Fruit fly (Drosophila melanogaster) whole organism, embryonic: ENCODE data around the gene UQCR-14.

ENCODE experiments used
- Antp ChIP-seq: fragments of 200-800 bp; sonication (Bioruptor generic); optimal IDR thresholded peaks from 3 replicates; lab custom pipeline; 2016; ENCODE audit warnings: missing biosample characterization, missing genetic modification characterization
- Bteb2 ChIP-seq: fragments of 200-800 bp; sonication (Bioruptor generic); optimal IDR thresholded peaks from 2 replicates; lab custom pipeline; 2016; ENCODE audit warnings: missing biosample characterization, missing genetic modification characterization
- CG10543 ChIP-seq: fragments of 200-800 bp; sonication (Bioruptor generic); optimal IDR thresholded peaks from 3 replicates; lab custom pipeline; 2017; ENCODE audit warnings: missing biosample characterization, mild to moderate bottlenecking, missing genetic modification characterization, moderate library complexity
- CG12071 ChIP-seq: fragments of 200-800 bp; sonication (Bioruptor generic); optimal IDR thresholded peaks from 3 replicates; lab custom pipeline; 2018; ENCODE audit warnings: missing biosample characterization, mild to moderate bottlenecking, missing genetic modification characterization
- CG12155 ChIP-seq: fragments of 200-800 bp; sonication (Bioruptor generic); optimal IDR thresholded peaks from 3 replicates; lab custom pipeline; 2016; ENCODE audit warnings: missing biosample characterization, missing genetic modification characterization
- CG13123 ChIP-seq: fragments of 200-800 bp; sonication (Bioruptor generic); optimal IDR thresholded peaks from 2 replicates; lab custom pipeline; 2016; ENCODE audit warnings: missing biosample characterization, missing genetic modification characterization
- CG14441 ChIP-seq: fragments of 200-800 bp; sonication (Bioruptor generic); IDR thresholded peaks from 2 replicates; pipeline ENCODE4 v1.3.6; 2022; ENCODE audit warnings: missing biosample characterization, missing genetic modification characterization
- CG14667 ChIP-seq: fragments of 200-800 bp; sonication (Bioruptor generic); IDR thresholded peaks from 2 replicates; pipeline ENCODE4 v1.3.6; 2022; ENCODE audit warnings: missing biosample characterization, missing genetic modification characterization
- CG14710 ChIP-seq: fragments of 200-800 bp; sonication (Bioruptor generic); optimal IDR thresholded peaks from 3 replicates; lab custom pipeline; 2019; ENCODE audit warnings: missing biosample characterization, mild to moderate bottlenecking, missing genetic modification characterization, moderate library complexity
- CG15011 ChIP-seq: fragments of 200-800 bp; sonication (Bioruptor generic); optimal IDR thresholded peaks from 3 replicates; lab custom pipeline; 2018; ENCODE audit warnings: missing biosample characterization, mild to moderate bottlenecking, missing genetic modification characterization
- CG33213 ChIP-seq: fragments of 200-800 bp; sonication (Bioruptor generic); optimal IDR thresholded peaks from 3 replicates; lab custom pipeline; 2016; ENCODE audit warnings: missing biosample characterization, missing genetic modification characterization
- CG3407 ChIP-seq: fragments of 200-800 bp; sonication (Bioruptor generic); optimal IDR thresholded peaks from 2 replicates; lab custom pipeline; 2018; ENCODE audit warnings: missing biosample characterization, mild to moderate bottlenecking, missing genetic modification characterization
- CG34376 ChIP-seq: fragments of 200-800 bp; sonication (Bioruptor generic); optimal IDR thresholded peaks from 2 replicates; lab custom pipeline; 2018; ENCODE audit warnings: missing biosample characterization, mild to moderate bottlenecking, missing genetic modification characterization
- CG4854 ChIP-seq: fragments of 200-800 bp; sonication (Bioruptor generic); optimal IDR thresholded peaks from 2 replicates; lab custom pipeline; 2016; ENCODE audit warnings: missing biosample characterization, missing genetic modification characterization, inconsistent platforms
- CG6683 ChIP-seq: fragments of 200-800 bp; sonication (Bioruptor generic); optimal IDR thresholded peaks from 2 replicates; lab custom pipeline; 2017; ENCODE audit warnings: missing biosample characterization, mild to moderate bottlenecking, missing genetic modification characterization, missing genetic modification reagents
- CG8478 ChIP-seq: fragments of >200 bp; optimal IDR thresholded peaks from 2 replicates; lab custom pipeline; 2018
- CG9215 ChIP-seq: fragments of 200-800 bp; sonication (Bioruptor generic); IDR thresholded peaks from 2 replicates; pipeline ENCODE4 v1.3.6; 2022; ENCODE audit warnings: missing biosample characterization, missing genetic modification characterization
- CG9727 ChIP-seq: fragments of 200-800 bp; sonication (Bioruptor generic); optimal IDR thresholded peaks from 3 replicates; lab custom pipeline; 2017; ENCODE audit warnings: missing biosample characterization, mild to moderate bottlenecking, missing genetic modification characterization
- CHES-1-like ChIP-seq: fragments of 200-800 bp; sonication (Bioruptor generic); optimal IDR thresholded peaks from 2 replicates; lab custom pipeline; 2016; ENCODE audit warnings: missing biosample characterization, missing genetic modification characterization
- D19B ChIP-seq: fragments of 200-800 bp; sonication (Bioruptor generic); optimal IDR thresholded peaks from 2 replicates; lab custom pipeline; 2017; ENCODE audit warnings: missing biosample characterization, mild to moderate bottlenecking, missing genetic modification characterization
- Deaf1 ChIP-seq: fragments of 200-800 bp; optimal IDR thresholded peaks from 3 replicates; lab custom pipeline; 2019; ENCODE audit warnings: missing biosample characterization, mild to moderate bottlenecking, missing genetic modification characterization, moderate library complexity
- Dip2 ChIP-seq: fragments of 200-800 bp; sonication (Bioruptor generic); IDR thresholded peaks from 2 replicates; pipeline ENCODE4 v1.3.6; 2022; ENCODE audit warnings: missing biosample characterization, missing genetic modification characterization
- Fer3 ChIP-seq: fragments of 200-800 bp; sonication (Bioruptor generic); optimal IDR thresholded peaks from 2 replicates; lab custom pipeline; 2018; ENCODE audit warnings: missing biosample characterization, mild to moderate bottlenecking, missing genetic modification characterization, moderate library complexity
- H2.0 ChIP-seq: fragments of 200-800 bp; sonication (Bioruptor generic); IDR thresholded peaks from 2 replicates; pipeline ENCODE4 v1.3.6; 2022; ENCODE audit warnings: missing biosample characterization, missing genetic modification characterization
- Hr78 ChIP-seq, 2 experiments: fragments of 200-800 bp in 1 of 2; fragments of >200 bp in 1 of 2; sonication (Bioruptor generic) in 1 of 2; optimal IDR thresholded peaks; 2 replicates each; lab custom pipeline; 2017 to 2019; ENCODE audit warnings: missing biosample characterization in 2 of 2, missing genetic modification characterization in 2 of 2, mild to moderate bottlenecking in 1 of 2, moderate library complexity in 1 of 2
- MESR4 ChIP-seq: fragments of 200-800 bp; sonication (Bioruptor generic); optimal IDR thresholded peaks from 2 replicates; lab custom pipeline; 2018; ENCODE audit warnings: missing biosample characterization, mild to moderate bottlenecking, missing genetic modification characterization, moderate library complexity
- Nf-YA ChIP-seq: fragments of 200-800 bp; sonication (Bioruptor generic); IDR thresholded peaks from 2 replicates; pipeline ENCODE4 v1.3.6; 2022; ENCODE audit warnings: missing biosample characterization, missing genetic modification characterization
- Oaz ChIP-seq: fragments of 200-800 bp; sonication (Bioruptor generic); IDR thresholded peaks from 2 replicates; pipeline ENCODE4 v1.3.6; 2022; ENCODE audit warnings: missing biosample characterization, missing genetic modification characterization
- Ptx1 ChIP-seq: fragments of 200-800 bp; sonication (Bioruptor generic); IDR thresholded peaks from 2 replicates; pipeline ENCODE4 v1.3.6; 2022; ENCODE audit warnings: missing biosample characterization, missing genetic modification characterization
- caup ChIP-seq: fragments of 200-800 bp; sonication (Bioruptor generic); optimal IDR thresholded peaks from 3 replicates; lab custom pipeline; 2017; ENCODE audit warnings: missing biosample characterization, mild to moderate bottlenecking, missing genetic modification characterization, moderate library complexity; ENCODE audit not compliant: severe bottlenecking
- crol ChIP-seq: fragments of 200-800 bp; sonication (Bioruptor generic); IDR thresholded peaks from 2 replicates; pipeline ENCODE4 v1.3.6; 2022; ENCODE audit warnings: missing biosample characterization, missing genetic modification characterization
- dan ChIP-seq: fragments of 200-800 bp; sonication (Bioruptor generic); IDR thresholded peaks from 2 replicates; pipeline ENCODE4 v1.3.6; 2022; ENCODE audit warnings: missing biosample characterization, missing genetic modification characterization
- fd64A ChIP-seq: fragments of 200-800 bp; sonication (Bioruptor generic); optimal IDR thresholded peaks from 3 replicates; lab custom pipeline; 2018; ENCODE audit warnings: missing biosample characterization, mild to moderate bottlenecking, missing genetic modification characterization
- grau ChIP-seq: fragments of 200-800 bp; optimal IDR thresholded peaks from 3 replicates; lab custom pipeline; 2019; ENCODE audit warnings: missing biosample characterization, mild to moderate bottlenecking, missing genetic modification characterization, moderate library complexity
- grn ChIP-seq: fragments of 200-800 bp; sonication (Bioruptor generic); optimal IDR thresholded peaks from 3 replicates; lab custom pipeline; 2017; ENCODE audit warnings: missing biosample characterization, missing genetic modification characterization
- kni ChIP-seq: fragments of 200-800 bp; sonication (Bioruptor generic); optimal IDR thresholded peaks from 3 replicates; lab custom pipeline; 2017; ENCODE audit warnings: mild to moderate bottlenecking, missing biosample characterization, missing genetic modification reagents, missing genetic modification characterization
- lbe ChIP-seq: fragments of 200-800 bp; sonication (Bioruptor generic); optimal IDR thresholded peaks from 2 replicates; lab custom pipeline; 2016; ENCODE audit warnings: missing biosample characterization, mild to moderate bottlenecking, missing genetic modification characterization
- mirr ChIP-seq: fragments of 200-800 bp; sonication (Bioruptor generic); optimal IDR thresholded peaks from 3 replicates; lab custom pipeline; 2018; ENCODE audit warnings: missing biosample characterization, mild to moderate bottlenecking, missing genetic modification characterization
- phol ChIP-seq: fragments of 200-800 bp; sonication (Bioruptor generic); optimal IDR thresholded peaks from 3 replicates; lab custom pipeline; 2018; ENCODE audit warnings: missing biosample characterization, mild to moderate bottlenecking, missing genetic modification characterization, moderate library complexity
- prd ChIP-seq, 3 experiments: fragments of >200 bp in 2 of 3; fragments of 200-800 bp in 1 of 3; sonication (Bioruptor generic) in 1 of 3; optimal IDR thresholded peaks in 2 of 3; IDR thresholded peaks in 1 of 3; 2 replicates in 2 of 3; 3 replicates in 1 of 3; pipeline versions ENCODE4 v1.3.6 to Lab custom; 2017 to 2022; ENCODE audit warnings: missing biosample characterization in 1 of 3, missing genetic modification characterization in 1 of 3
- repo ChIP-seq: fragments of 200-800 bp; sonication (Bioruptor generic); optimal IDR thresholded peaks from 2 replicates; lab custom pipeline; 2016; ENCODE audit warnings: missing biosample characterization, missing genetic modification characterization
- rib ChIP-seq: fragments of 200-800 bp; sonication (Bioruptor generic); IDR thresholded peaks from 2 replicates; pipeline ENCODE4 v1.3.6; 2022; ENCODE audit warnings: missing biosample characterization, missing genetic modification characterization
- row ChIP-seq: fragments of 200-800 bp; sonication (Bioruptor generic); IDR thresholded peaks from 3 replicates; pipeline ENCODE4 v1.3.6; 2022; ENCODE audit warnings: missing biosample characterization, missing genetic modification characterization
- sd ChIP-seq: fragments of 200-800 bp; sonication (Bioruptor generic); optimal IDR thresholded peaks from 3 replicates; lab custom pipeline; 2018; ENCODE audit warnings: missing biosample characterization, mild to moderate bottlenecking, missing genetic modification characterization, moderate library complexity
- slbo ChIP-seq: fragments of 200-800 bp; sonication (Bioruptor generic); IDR thresholded peaks from 2 replicates; pipeline ENCODE4 v1.3.6; 2022; ENCODE audit warnings: missing biosample characterization, missing genetic modification characterization
- ssp ChIP-seq: fragments of 200-800 bp; sonication (Bioruptor generic); IDR thresholded peaks from 2 replicates; pipeline ENCODE4 v1.3.6; 2022; ENCODE audit warnings: missing biosample characterization, missing genetic modification characterization
- stc ChIP-seq: fragments of 200-800 bp; sonication (Bioruptor generic); IDR thresholded peaks from 2 replicates; pipeline ENCODE4 v1.3.6; 2022; ENCODE audit warnings: missing biosample characterization, missing genetic modification characterization
- tin ChIP-seq: fragments of 200-800 bp; sonication (Bioruptor generic); optimal IDR thresholded peaks from 3 replicates; lab custom pipeline; 2016; ENCODE audit warnings: missing biosample characterization, missing genetic modification characterization
- toy ChIP-seq: fragments of 200-800 bp; sonication (Bioruptor generic); IDR thresholded peaks from 2 replicates; pipeline ENCODE4 v1.3.6; 2022; ENCODE audit warnings: missing biosample characterization, missing genetic modification characterization
- usp ChIP-seq: fragments of >200 bp; optimal IDR thresholded peaks from 2 replicates; lab custom pipeline; 2017; ENCODE audit warnings: missing biosample characterization, missing genetic modification characterization
- yki ChIP-seq: fragments of >200 bp; optimal IDR thresholded peaks from 3 replicates; lab custom pipeline; 2018
- zen2 ChIP-seq: fragments of 200-800 bp; sonication (Bioruptor generic); IDR thresholded peaks from 3 replicates; pipeline ENCODE4 v1.3.6; 2022; ENCODE audit warnings: missing biosample characterization, missing genetic modification characterization; ENCODE audit not compliant: partially characterized antibody

UQCR-14 gene

dm6 chrX:16308310-16308918 lies 22.3 kb downstream of the UQCR-14 start, which contains the start of gene Had1 (continued):
- TF ChIP-seq CG6683 (no peak), CG9727 (GFP tag; lab: Kevin White, UChicago) (no peak), CG3407 (GFP tag; lab: Kevin White, UChicago) (no peak), CG15011 (no peak), phol (no peak), H2.0 (no peak), usp (no peak), Nf-YA (GFP tag; lab: Robert Waterston, UW) (no peak), D19B (no peak), fd64A (GFP tag; lab: Kevin White, UChicago) (no peak), Hr78 (GFP tag; optimal IDR thresholded peaks at IDR 0.05; lab: Kevin White, UChicago) (peak in 1 of 2 experiments; percentile 75), Dip2 (no peak), CHES-1-like (no peak), CG10543 (peak; percentile 71), ssp (GFP tag; lab: Robert Waterston, UW) (no peak), grau (tag; lab: Kevin White, UChicago) (no peak), Fer3 (tag; lab: Kevin White, UChicago) (no peak), tin (GFP tag; lab: Kevin White, UChicago) (no peak), Ptx1 (GFP tag; lab: Robert Waterston, UW) (no peak), toy (GFP tag; lab: Robert Waterston, UW) (no peak), slbo (GFP tag; lab: Robert Waterston, UW) (no peak), Deaf1 (peak; percentile 71), repo (GFP tag; lab: Kevin White, UChicago) (no peak), CG34376 (peak; percentile 81), sd (tag; lab: Kevin White, UChicago) (no peak), stc (GFP tag; lab: Robert Waterston, UW) (no peak), CG4854 (GFP tag; lab: Kevin White, UChicago) (no peak), dan (GFP tag; lab: Robert Waterston, UW) (no peak), Antp (GFP tag; lab: Kevin White, UChicago) (no peak), CG9215 (no peak), CG33213 (no peak), rib (GFP tag; lab: Robert Waterston, UW) (no peak), prd (optimal IDR thresholded peaks at IDR 0.05; lab: Kevin White, UChicago) (no peak), prd (GFP tag; IDR thresholded peaks at IDR 0.05; lab: Robert Waterston, UW) (no peak), kni (no peak), crol (GFP tag; lab: Robert Waterston, UW) (no peak), Bteb2 (GFP tag; lab: Kevin White, UChicago) (no peak), CG12071 (GFP tag; lab: Kevin White, UChicago) (no peak), CG13123 (GFP tag; lab: Kevin White, UChicago) (no peak), lbe (no peak), Oaz (GFP tag; lab: Robert Waterston, UW) (no peak), mirr (GFP tag; lab: Kevin White, UChicago) (peak; percentile 25), caup (no peak), CG12155 (no peak), CG14667 (GFP tag; lab: Robert Waterston, UW) (no peak), MESR4 (peak; percentile 3), CG8478 (no peak), zen2 (GFP tag; lab: Robert Waterston, UW) (no peak), row (GFP tag; lab: Robert Waterston, UW) (peak; percentile 34; the same call in 2 of the 3 replicates), yki (no peak), grn (peak; percentile 95), CG14441 (GFP tag; lab: Robert Waterston, UW) (no peak), CG14710 (no peak)
